Fruit fly (Drosophila melanogaster): ENCODE results near the gene CG43338.

DNA sequence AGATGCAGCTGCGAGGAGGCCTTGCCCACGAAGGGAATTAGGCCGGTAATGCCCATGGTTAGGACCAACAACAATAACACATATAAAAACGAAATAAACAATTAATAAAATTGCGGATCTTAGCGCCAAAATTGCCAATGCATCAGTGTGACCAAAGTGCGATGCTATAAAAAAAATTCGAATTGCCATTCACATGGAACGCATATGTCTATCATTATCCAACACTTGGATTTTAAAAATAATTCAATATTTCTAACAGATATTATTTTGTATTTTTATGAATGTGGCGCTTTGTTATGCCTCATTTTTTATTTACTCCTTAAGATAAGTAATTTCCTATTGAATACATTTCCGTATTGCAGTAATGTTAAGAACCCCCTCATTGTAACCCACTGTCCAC is 10.9 kb upstream of the CG43338 start, which contains the start of gene tos:
- TF ChIP-seq fru (GFP tag; optimal IDR thresholded peaks at IDR 0.05) (no peak), Rel (GFP tag; optimal IDR thresholded peaks at IDR 0.05) (no peak), Rel (tag; optimal IDR thresholded peaks at IDR 0.05) (peak; percentile 7), lola (GFP tag; optimal IDR thresholded peaks at IDR 0.05) (no peak), Dif (GFP tag; optimal IDR thresholded peaks at IDR 0.05; ENCODE audit: partially characterized antibody) (no peak)

Data from whole organism, wandering third instar larva.